Worm (Caenorhabditis elegans) whole organism, L3 larva: ENCODE results near the gene flp-11.

Experiments
- R02D3.7 ChIP-seq: fragments of 150-350 bp; optimal IDR thresholded peaks from 2 replicates; lab custom pipeline; 2014; ENCODE audit warnings: missing biosample characterization, missing genetic modification characterization
- ZK546.5 ChIP-seq: sonication (generic microtip); optimal IDR thresholded peaks from 2 replicates; lab custom pipeline; 2017; ENCODE audit warnings: missing biosample characterization, missing genetic modification characterization
- aly-2 ChIP-seq: fragments of 150-350 bp; optimal IDR thresholded peaks from 2 replicates; lab custom pipeline; 2014; ENCODE audit warnings: missing biosample characterization, missing genetic modification characterization
- ama-1 ChIP-seq: fragments of 150-350 bp; optimal IDR thresholded peaks from 2 replicates; lab custom pipeline; 2018
- ceh-16 ChIP-seq: sonication (generic microtip); optimal IDR thresholded peaks from 2 replicates; lab custom pipeline; 2017; ENCODE audit warnings: missing biosample characterization, missing genetic modification characterization
- ceh-28 ChIP-seq: fragments of 150-350 bp; optimal IDR thresholded peaks from 2 replicates; lab custom pipeline; 2014; ENCODE audit warnings: missing biosample characterization, missing genetic modification reagents, missing genetic modification characterization
- ceh-82 ChIP-seq: fragments of 150-350 bp; optimal IDR thresholded peaks from 2 replicates; lab custom pipeline; 2014; ENCODE audit warnings: missing biosample characterization, missing genetic modification characterization
- daf-12 ChIP-seq: fragments of 150-350 bp; optimal IDR thresholded peaks from 2 replicates; lab custom pipeline; 2014; ENCODE audit warnings: missing biosample characterization, missing genetic modification reagents, missing genetic modification characterization
- egl-27 ChIP-seq: sonication (generic microtip); optimal IDR thresholded peaks from 4 replicates; lab custom pipeline; 2017; ENCODE audit warnings: missing biosample characterization, missing genetic modification reagents, missing genetic modification characterization
- egl-5 ChIP-seq: fragments of 150-350 bp; optimal IDR thresholded peaks from 2 replicates; lab custom pipeline; 2017; ENCODE audit warnings: missing biosample characterization, missing genetic modification reagents, missing genetic modification characterization, inconsistent platforms
- elt-1 ChIP-seq: fragments of 150-350 bp; optimal IDR thresholded peaks from 2 replicates; lab custom pipeline; 2014; ENCODE audit warnings: missing biosample characterization, missing genetic modification characterization
- elt-2 ChIP-seq: sonication (generic microtip); optimal IDR thresholded peaks from 2 replicates; lab custom pipeline; 2016; ENCODE audit warnings: missing genetic modification reagents, mild to moderate bottlenecking, missing genetic modification characterization, missing compliant biosample characterization
- elt-3 ChIP-seq, 3 experiments: fragments of 150-350 bp in 1 of 3; sonication (generic microtip) in 2 of 3; optimal IDR thresholded peaks; 2 replicates in 2 of 3; 4 replicates in 1 of 3; lab custom pipeline; 2014 to 2017; ENCODE audit warnings: missing biosample characterization in 3 of 3, missing genetic modification characterization in 3 of 3
- eor-1 ChIP-seq, 2 experiments: fragments of 150-350 bp; optimal IDR thresholded peaks; 2 replicates each; lab custom pipeline; 2014 to 2018; ENCODE audit warnings: missing biosample characterization in 2 of 2, missing genetic modification characterization in 2 of 2
- fkh-10 ChIP-seq: sonication (generic microtip); optimal IDR thresholded peaks from 2 replicates; lab custom pipeline; 2017; ENCODE audit warnings: missing biosample characterization, missing genetic modification reagents, missing genetic modification characterization
- fkh-2 ChIP-seq: fragments of 150-350 bp; optimal IDR thresholded peaks from 2 replicates; lab custom pipeline; 2014; ENCODE audit warnings: missing biosample characterization, missing genetic modification reagents, missing genetic modification characterization
- hmg-11 ChIP-seq: sonication (generic microtip); optimal IDR thresholded peaks from 2 replicates; lab custom pipeline; 2016; ENCODE audit warnings: missing genetic modification characterization, missing compliant biosample characterization
- lin-15B ChIP-seq: fragments of 150-350 bp; optimal IDR thresholded peaks from 2 replicates; lab custom pipeline; 2014; ENCODE audit warnings: missing biosample characterization, missing genetic modification characterization
- lin-39 ChIP-seq: fragments of 150-350 bp; optimal IDR thresholded peaks from 2 replicates; lab custom pipeline; 2018; ENCODE audit warnings: missing biosample characterization, missing genetic modification reagents, missing genetic modification characterization
- lsy-12 ChIP-seq: sonication (generic microtip); optimal IDR thresholded peaks from 2 replicates; lab custom pipeline; 2016; ENCODE audit warnings: mild to moderate bottlenecking, missing genetic modification characterization, missing compliant biosample characterization
- nfya-1 ChIP-seq: sonication (generic microtip); optimal IDR thresholded peaks from 2 replicates; lab custom pipeline; 2017; ENCODE audit warnings: missing genetic modification characterization, mild to moderate bottlenecking, missing compliant biosample characterization, antibody characterized with exemption, moderate library complexity; ENCODE audit not compliant: insufficient read depth
- nhr-11 ChIP-seq: fragments of 150-350 bp; optimal IDR thresholded peaks from 2 replicates; lab custom pipeline; 2014; ENCODE audit warnings: missing biosample characterization, missing genetic modification characterization
- nhr-12 ChIP-seq: fragments of 150-350 bp; optimal IDR thresholded peaks from 2 replicates; lab custom pipeline; 2014; ENCODE audit warnings: missing biosample characterization, missing genetic modification characterization
- nhr-23 ChIP-seq: fragments of 150-350 bp; optimal IDR thresholded peaks from 2 replicates; lab custom pipeline; 2014; ENCODE audit warnings: missing biosample characterization, missing genetic modification reagents, missing genetic modification characterization
- nhr-237 ChIP-seq: fragments of 150-350 bp; optimal IDR thresholded peaks from 2 replicates; lab custom pipeline; 2014; ENCODE audit warnings: missing biosample characterization, missing genetic modification characterization
- nhr-25 ChIP-seq: sonication (generic microtip); optimal IDR thresholded peaks from 2 replicates; lab custom pipeline; 2017; ENCODE audit warnings: missing biosample characterization, missing genetic modification characterization
- nhr-28 ChIP-seq: fragments of 150-350 bp; optimal IDR thresholded peaks from 2 replicates; lab custom pipeline; 2014; ENCODE audit warnings: missing biosample characterization, missing genetic modification characterization
- nhr-67 ChIP-seq: fragments of 150-350 bp; optimal IDR thresholded peaks from 2 replicates; lab custom pipeline; 2014; ENCODE audit warnings: missing biosample characterization, missing genetic modification characterization
- nhr-76 ChIP-seq: fragments of 150-350 bp; sonication (generic microtip); optimal IDR thresholded peaks from 5 replicates; lab custom pipeline; 2014; ENCODE audit warnings: missing biosample characterization, missing genetic modification characterization
- nhr-77 ChIP-seq: fragments of 150-350 bp; optimal IDR thresholded peaks from 2 replicates; lab custom pipeline; 2014; ENCODE audit warnings: missing biosample characterization, missing genetic modification characterization
- pha-4 ChIP-seq: fragments of 150-350 bp; optimal IDR thresholded peaks from 2 replicates; lab custom pipeline; 2014; ENCODE audit warnings: missing biosample characterization, missing genetic modification reagents, missing genetic modification characterization
- sea-2 ChIP-seq: fragments of 150-350 bp; sonication (generic microtip); optimal IDR thresholded peaks from 4 replicates; lab custom pipeline; 2014; ENCODE audit warnings: missing biosample characterization, missing genetic modification reagents, missing genetic modification characterization
- snpc-4 ChIP-seq: fragments of 150-350 bp; optimal IDR thresholded peaks from 2 replicates; lab custom pipeline; 2014; ENCODE audit warnings: missing biosample characterization, missing genetic modification characterization
- tbx-2 ChIP-seq: sonication (generic microtip); optimal IDR thresholded peaks from 2 replicates; lab custom pipeline; 2016; ENCODE audit warnings: mild to moderate bottlenecking, missing genetic modification characterization, missing compliant biosample characterization
- unc-39 ChIP-seq: sonication (generic microtip); optimal IDR thresholded peaks from 4 replicates; lab custom pipeline; 2017; ENCODE audit warnings: missing biosample characterization, missing genetic modification characterization
- unc-62 ChIP-seq: fragments of 150-350 bp; sonication (generic microtip); optimal IDR thresholded peaks from 4 replicates; lab custom pipeline; 2014; ENCODE audit warnings: missing biosample characterization, missing genetic modification reagents, missing genetic modification characterization
- ztf-11 ChIP-seq: fragments of 150-350 bp; optimal IDR thresholded peaks from 2 replicates; lab custom pipeline; 2014; ENCODE audit warnings: missing biosample characterization, missing genetic modification characterization
- ztf-4 ChIP-seq: fragments of 150-350 bp; optimal IDR thresholded peaks from 2 replicates; lab custom pipeline; 2014; ENCODE audit warnings: missing biosample characterization, missing genetic modification characterization

flp-11 gene

DNA sequence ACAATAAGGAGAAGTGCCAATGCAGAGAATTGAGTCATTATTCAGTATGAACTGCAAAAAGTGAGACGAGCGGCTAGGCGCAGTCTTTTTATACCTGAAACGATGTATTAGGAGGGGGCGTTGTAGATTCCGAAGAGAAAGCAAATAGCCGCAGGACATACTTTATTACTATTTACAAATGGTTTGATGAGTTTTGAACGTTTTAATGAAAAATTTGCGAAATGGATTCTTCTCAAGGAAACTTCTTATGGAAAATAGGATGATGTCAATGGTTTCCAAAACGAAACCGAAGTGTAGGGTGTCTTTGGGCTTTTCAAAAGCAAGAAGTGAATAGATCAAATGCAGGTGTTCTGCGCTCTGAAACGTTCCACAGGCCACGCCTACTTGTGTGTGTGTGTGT lies at the start of gene flp-11:
Gene flp-11 (minus strand): TSS at position 101 of the 400 bp plus-strand sequence.
- TF ChIP-seq sea-2 (no peak), ceh-82 (tag; lab: Kevin White, UChicago) (no peak), fkh-10 (no peak), nhr-77 (tag; lab: Kevin White, UChicago) (no peak), ztf-4 (no peak)

- TF ChIP-seq lsy-12 (tag; lab: Kevin White, UChicago) = no peak
- no peak for TF ChIP-seq pha-4 (tag; lab: Kevin White, UChicago)
Measured at ce11 chrX:4727388-4727787, 49.5 kb upstream of the flp-11 start, which contains the start of gene acc-3. TSS of gene acc-3 (minus strand) at chrX:4727488.

- TF ChIP-seq elt-1 = no peak
- TF ChIP-seq ZK546.5 = no peak
- no peak for TF ChIP-seq egl-5
- peak; percentile 6 for TF ChIP-seq hmg-11 (tag; lab: Kevin White, UChicago)
- TF ChIP-seq nhr-12 = no peak
- TF ChIP-seq nfya-1 (tag; lab: Kevin White, UChicago) = peak; percentile 12
- no peak for TF ChIP-seq elt-3 (tag; optimal IDR thresholded peaks at IDR 0.05; lab: Kevin White, UChicago)
- TF ChIP-seq nhr-76 = no peak
- no peak for TF ChIP-seq pha-4 (tag; lab: Kevin White, UChicago)
Measured at ce11 chrX:4720603-4721529, 42.9 kb upstream of the flp-11 start, which contains the start of gene F55D10.4. TSS of gene F55D10.4 (minus strand) at chrX:4720653.

- no peak for TF ChIP-seq elt-1
- TF ChIP-seq fkh-10 = peak; percentile 64
- TF ChIP-seq, all 47 proteins: peak for 1
Measured at ce11 chrX:4718114-4718513, 40.2 kb upstream of the flp-11 start.

- TF ChIP-seq nhr-11 (tag; lab: Kevin White, UChicago) = no peak
- no peak for TF ChIP-seq nhr-237 (tag; lab: Kevin White, UChicago)
- no peak for TF ChIP-seq ama-1 (lab: Kevin White, UChicago)
- no peak for TF ChIP-seq nhr-12
- TF ChIP-seq hmg-11 (tag; lab: Kevin White, UChicago) = no peak
- no peak for TF ChIP-seq aly-2 (tag; lab: Kevin White, UChicago)
- TF ChIP-seq eor-1 (tag; optimal IDR thresholded peaks at IDR 0.05; lab: Kevin White, UChicago) = no peak
- no peak for TF ChIP-seq lsy-12 (tag; lab: Kevin White, UChicago)
- TF ChIP-seq ztf-11 (tag; lab: Kevin White, UChicago) = no peak
- no peak for TF ChIP-seq ceh-28 (tag; lab: Kevin White, UChicago)
- no peak for TF ChIP-seq elt-3 (tag; optimal IDR thresholded peaks at IDR 0.05; lab: Kevin White, UChicago)
- TF ChIP-seq elt-2 = no peak
- TF ChIP-seq nhr-67 (tag; lab: Kevin White, UChicago) = no peak
Measured at ce11 chrX:4715107-4715506, 37.2 kb upstream of the flp-11 start, which contains the start of gene rpl-25.1. TSS of gene rpl-25.1 (plus strand) at chrX:4715178.

ce11 chrX:4711698-4712329 lies 33.9 kb upstream of the flp-11 start, which contains the start of the genes dnj-14 and glit-1:
TSS of gene dnj-14 (minus strand) at chrX:4711748.
TSS of gene glit-1 (plus strand) at chrX:4712279.
- TF ChIP-seq nhr-12 (no peak), hmg-11 (tag; lab: Kevin White, UChicago) (peak; percentile 98), pha-4 (tag; lab: Kevin White, UChicago) (peak; percentile 100), nhr-23 (tag; lab: Kevin White, UChicago) (peak; percentile 91), tbx-2 (tag; lab: Kevin White, UChicago) (peak; percentile 19), daf-12 (tag; lab: Kevin White, UChicago) (no peak), lin-39 (tag; lab: Kevin White, UChicago) (peak; percentile 99), unc-39 (tag; lab: Kevin White, UChicago) (no peak), ama-1 (lab: Kevin White, UChicago) (peak; percentile 28), egl-5 (peak; percentile 96), nfya-1 (tag; lab: Kevin White, UChicago) (peak; percentile 97), nhr-25 (peak; percentile 96), R02D3.7 (peak; percentile 49), elt-2 (peak; percentile 91), elt-1 (peak; percentile 19), unc-62 (GFP tag; lab: Kevin White, UChicago) (peak; percentile 27), nhr-77 (tag; lab: Kevin White, UChicago) (no peak), lin-15B (tag; lab: Kevin White, UChicago) (peak; percentile 97), ceh-16 (tag; lab: Kevin White, UChicago) (no peak), snpc-4 (tag; lab: Kevin White, UChicago) (peak; percentile 78), ztf-11 (tag; lab: Kevin White, UChicago) (no peak), nhr-237 (tag; lab: Kevin White, UChicago) (no peak), fkh-2 (tag; lab: Kevin White, UChicago) (no peak), egl-27 (tag; lab: Kevin White, UChicago) (peak; percentile 43), elt-3 (tag; optimal IDR thresholded peaks at IDR 0.05; lab: Kevin White, UChicago) (peak in 1 of 3 experiments; percentile 35), ZK546.5 (no peak), nhr-28 (tag; lab: Kevin White, UChicago) (no peak), nhr-67 (tag; lab: Kevin White, UChicago) (no peak), sea-2 (no peak)
